Fruit fly (Drosophila melanogaster): ENCODE data around the gene CG13807.
A peak's percentile ranks its signal among the peaks of the same experiment; 100 is the strongest.

CG13807 gene

DNA sequence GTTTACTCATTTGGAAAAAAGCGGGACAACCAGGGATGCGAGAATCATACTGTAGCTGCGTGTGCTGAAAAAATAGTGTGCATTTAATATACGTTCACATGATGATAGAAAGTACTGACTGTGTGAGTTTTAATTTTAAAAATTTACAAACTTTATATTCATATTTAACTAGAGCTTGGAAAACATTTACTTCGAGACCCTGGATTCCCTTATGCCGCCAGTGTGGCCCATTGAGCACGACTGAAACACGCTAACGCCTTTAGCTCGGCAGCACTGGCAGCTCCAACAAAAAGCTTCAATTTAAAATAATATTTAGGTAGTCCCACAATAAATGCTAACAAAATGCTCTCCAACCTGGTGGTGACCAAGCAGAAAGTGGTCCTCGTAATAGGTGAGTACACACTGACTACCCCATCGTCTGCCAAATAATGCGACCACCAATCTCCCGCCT, 5.3 kb upstream of the CG13807 start, which contains the start of the genes CG1275 and Elp5 (continued):
- TF ChIP-seq rgr (GFP tag; optimal IDR thresholded peaks at IDR 0.05) (peak; percentile 99), Abd-B (GFP tag; optimal IDR thresholded peaks at IDR 0.05) (no peak), Rel (GFP tag; optimal IDR thresholded peaks at IDR 0.05) (peak; percentile 95), Rel (tag; optimal IDR thresholded peaks at IDR 0.05) (peak; percentile 94), Myc (optimal IDR thresholded peaks at IDR 0.05) (peak; percentile 31), CrebA (GFP tag; optimal IDR thresholded peaks at IDR 0.05; ENCODE audit: borderline replicate concordance) (no peak), brk (GFP tag; optimal IDR thresholded peaks at IDR 0.05) (no peak), br (GFP tag; optimal IDR thresholded peaks at IDR 0.05) (peak; percentile 99), N (GFP tag; optimal IDR thresholded peaks at IDR 0.05) (no peak), Dif (GFP tag; optimal IDR thresholded peaks at IDR 0.05; ENCODE audit: partially characterized antibody) (no peak), fru (GFP tag; optimal IDR thresholded peaks at IDR 0.05) (peak; percentile 97), CG32264 (GFP tag; optimal IDR thresholded peaks at IDR 0.05) (peak; percentile 96), jim (GFP tag; optimal IDR thresholded peaks at IDR 0.05) (peak; percentile 85), dsf (GFP tag; optimal IDR thresholded peaks at IDR 0.05; ENCODE audit: borderline replicate concordance) (no peak), pan (optimal IDR thresholded peaks at IDR 0.05) (no peak), lola (GFP tag; optimal IDR thresholded peaks at IDR 0.05) (no peak), Hnf4 (GFP tag; optimal IDR thresholded peaks at IDR 0.05) (peak; percentile 98), Dfd (GFP tag; optimal IDR thresholded peaks at IDR 0.05) (no peak)

DNA sequence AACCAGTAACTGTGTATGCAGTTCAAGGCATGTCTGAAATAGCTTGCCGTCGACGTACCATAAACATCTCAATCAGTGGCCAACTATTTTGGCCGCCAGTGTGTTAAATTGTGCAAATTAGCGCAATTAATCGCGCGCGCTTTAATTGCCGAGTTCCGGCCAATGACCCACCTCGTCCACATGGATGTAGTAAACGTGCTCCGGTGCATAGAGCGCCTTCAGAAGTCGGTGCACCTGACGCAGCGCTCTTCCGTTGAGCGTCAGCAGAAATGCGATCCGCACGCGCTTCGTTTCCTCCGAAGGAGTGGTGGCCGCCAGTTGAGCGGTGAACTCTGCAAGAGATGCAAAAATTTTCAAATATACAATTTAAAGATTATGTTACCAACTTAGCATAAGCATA, 1.4 kb upstream of the CG13807 start:
- TF ChIP-seq ey (GFP tag; optimal IDR thresholded peaks at IDR 0.05): no peak
- TF ChIP-seq dl (GFP tag; optimal IDR thresholded peaks at IDR 0.05; ENCODE audit: insufficient read depth in 1 of 2, partially characterized antibody in 2 of 2): no peak
- no peak for TF ChIP-seq psq (GFP tag; optimal IDR thresholded peaks at IDR 0.05)
- no peak for TF ChIP-seq GATAd (GFP tag; optimal IDR thresholded peaks at IDR 0.05)
- no peak for TF ChIP-seq lola (GFP tag; optimal IDR thresholded peaks at IDR 0.05)
- no peak for TF ChIP-seq usp (GFP tag; optimal IDR thresholded peaks at IDR 0.05)
- no peak for TF ChIP-seq Hr83 (GFP tag; optimal IDR thresholded peaks at IDR 0.05; ENCODE audit: poor library complexity, severe bottlenecking)
- no peak for TF ChIP-seq foxo (GFP tag; optimal IDR thresholded peaks at IDR 0.05)
- no peak for TF ChIP-seq Jra (GFP tag; optimal IDR thresholded peaks at IDR 0.05)
- no peak for TF ChIP-seq CG9705 (GFP tag; optimal IDR thresholded peaks at IDR 0.05)
- TF ChIP-seq Dif (GFP tag; optimal IDR thresholded peaks at IDR 0.05; ENCODE audit: partially characterized antibody): no peak
- TF ChIP-seq Myc (optimal IDR thresholded peaks at IDR 0.05): no peak
- TF ChIP-seq dsf (GFP tag; optimal IDR thresholded peaks at IDR 0.05; ENCODE audit: borderline replicate concordance): no peak
- TF ChIP-seq h (GFP tag; optimal IDR thresholded peaks at IDR 0.05): no peak
- TF ChIP-seq CrebA (GFP tag; optimal IDR thresholded peaks at IDR 0.05; ENCODE audit: borderline replicate concordance): no peak
- no peak for TF ChIP-seq fru (GFP tag; optimal IDR thresholded peaks at IDR 0.05)

- no peak for TF ChIP-seq CG32264 (GFP tag; optimal IDR thresholded peaks at IDR 0.05)
- TF ChIP-seq rgr (GFP tag; optimal IDR thresholded peaks at IDR 0.05): peak; percentile 24
- peak; percentile 8 for TF ChIP-seq h (GFP tag; optimal IDR thresholded peaks at IDR 0.05)
- peak; percentile 21 for TF ChIP-seq Hr83 (GFP tag; optimal IDR thresholded peaks at IDR 0.05; ENCODE audit: poor library complexity, severe bottlenecking)
- TF ChIP-seq foxo (GFP tag; optimal IDR thresholded peaks at IDR 0.05): peak in 1 of 2 experiments; percentile 12
- TF ChIP-seq Sp1 (GFP tag; optimal IDR thresholded peaks at IDR 0.05): peak; percentile 0
- TF ChIP-seq N (GFP tag; optimal IDR thresholded peaks at IDR 0.05): no peak
- peak; percentile 65 for TF ChIP-seq Myc (optimal IDR thresholded peaks at IDR 0.05)
These were observed 3.1 kb downstream of the CG13807 start, which contains the start of the genes ecd and CG13806 for dm6 chr3L:2265692-2266444. Gene ecd, minus strand, starts transcription at chr3L:2265857. Gene CG13806, plus strand, starts transcription at chr3L:2266394.

DNA sequence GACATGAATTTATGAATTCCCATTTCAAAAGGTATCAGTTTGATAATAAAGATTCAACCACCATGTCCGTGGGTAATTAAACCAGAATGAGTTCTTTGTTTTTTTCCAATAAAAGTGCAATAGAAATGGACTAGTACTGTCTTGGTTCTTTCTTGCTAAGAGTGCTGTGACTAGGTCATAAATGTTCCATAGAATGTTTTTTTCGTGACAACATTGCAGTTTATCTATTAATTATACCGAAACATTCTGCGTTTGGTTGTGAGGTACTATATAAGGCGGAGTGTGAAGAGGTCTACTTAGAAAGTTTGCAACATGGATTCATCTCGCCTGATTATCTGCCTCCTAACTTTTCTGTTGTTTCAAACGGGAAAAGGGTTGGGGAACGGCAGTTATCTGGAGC, 4.8 kb downstream of the CG13807 start, which contains the start of gene obst-I:
Gene obst-I (plus strand): TSS at position 301 of the 400 bp plus-strand sequence.
- TF ChIP-seq Sp1 (GFP tag; optimal IDR thresholded peaks at IDR 0.05) (no peak), Dfd (GFP tag; optimal IDR thresholded peaks at IDR 0.05) (no peak), CG32264 (GFP tag; optimal IDR thresholded peaks at IDR 0.05) (no peak), Rel (GFP tag; optimal IDR thresholded peaks at IDR 0.05) (no peak), Rel (tag; optimal IDR thresholded peaks at IDR 0.05) (no peak), Hnf4 (GFP tag; optimal IDR thresholded peaks at IDR 0.05) (no peak), Dif (GFP tag; optimal IDR thresholded peaks at IDR 0.05; ENCODE audit: partially characterized antibody) (no peak), dsf (GFP tag; optimal IDR thresholded peaks at IDR 0.05; ENCODE audit: borderline replicate concordance) (no peak), HLH106 (tag; optimal IDR thresholded peaks at IDR 0.05) (no peak), Abd-B (GFP tag; optimal IDR thresholded peaks at IDR 0.05) (no peak), dl (GFP tag; optimal IDR thresholded peaks at IDR 0.05; ENCODE audit: insufficient read depth in 1 of 2, partially characterized antibody in 2 of 2) (no peak), psq (GFP tag; optimal IDR thresholded peaks at IDR 0.05) (no peak), sv (GFP tag; optimal IDR thresholded peaks at IDR 0.05) (no peak)

All from whole organism, wandering third instar larva.